Fruit fly (Drosophila melanogaster): ENCODE measurements around the gene CG43447.

- TF ChIP-seq CG9705 (GFP tag; optimal IDR thresholded peaks at IDR 0.05) (no peak), Myc (optimal IDR thresholded peaks at IDR 0.05) (no peak), Dif (GFP tag; optimal IDR thresholded peaks at IDR 0.05; ENCODE audit: partially characterized antibody) (no peak)
Measured at dm6 chr3R:27407049-27407448, 33.1 kb upstream of the CG43447 start.

All from whole organism, wandering third instar larva.